Worm (Caenorhabditis elegans) whole organism, young adult: Measurements from ENCODE around the gene unc-9.

Experiments used
- C17E4.6 ChIP-seq: fragments of 200-800 bp; sonication (Bioruptor generic); IDR thresholded peaks from 2 replicates; pipeline ENCODE4 v1.3.6; 2022; ENCODE audit warnings: missing genetic modification reagents, missing genetic modification characterization, missing compliant biosample characterization
- F33H1.4 ChIP-seq: fragments of 200-800 bp; sonication (Bioruptor generic); IDR thresholded peaks from 2 replicates; pipeline ENCODE4 v1.3.6; 2022; ENCODE audit warnings: missing genetic modification reagents, missing genetic modification characterization, missing compliant biosample characterization
- F57A8.1 ChIP-seq: fragments of 200-800 bp; sonication (Bioruptor generic); optimal IDR thresholded peaks from 2 replicates; lab custom pipeline; 2018; ENCODE audit warnings: mild to moderate bottlenecking, missing genetic modification characterization, moderate library complexity, missing compliant biosample characterization
- K11D2.4 ChIP-seq: fragments of 200-800 bp; sonication (Bioruptor generic); IDR thresholded peaks from 2 replicates; pipeline ENCODE4 v1.3.6; 2022; ENCODE audit warnings: missing genetic modification reagents, missing genetic modification characterization, missing compliant biosample characterization
- K12H6.12 ChIP-seq: fragments of 200-800 bp; sonication (Bioruptor generic); optimal IDR thresholded peaks from 2 replicates; lab custom pipeline; 2018; ENCODE audit warnings: mild to moderate bottlenecking, missing genetic modification characterization, missing compliant biosample characterization
- T07F8.4 ChIP-seq: sonication (generic microtip); optimal IDR thresholded peaks from 2 replicates; lab custom pipeline; 2016; ENCODE audit warnings: mild to moderate bottlenecking, missing genetic modification characterization, moderate library complexity, missing compliant biosample characterization
- Y56A3A.18 ChIP-seq: fragments of 200-800 bp; sonication (Bioruptor generic); IDR thresholded peaks from 2 replicates; pipeline ENCODE4 v1.3.6; 2022; ENCODE audit warnings: missing genetic modification reagents, missing genetic modification characterization, missing compliant biosample characterization
- Y67H2A.10 ChIP-seq: fragments of 200-800 bp; sonication (Bioruptor generic); conservative IDR thresholded peaks from 2 replicates; pipeline ENCODE4 v1.3.6; 2022; ENCODE audit warnings: missing genetic modification reagents, missing genetic modification characterization, missing compliant biosample characterization
- ama-1 ChIP-seq, 3 experiments: fragments of 150-350 bp in 1 of 3; sonication (generic microtip) in 2 of 3; optimal IDR thresholded peaks; 2 replicates each; lab custom pipeline; 2014 to 2018; ENCODE audit warnings: missing biosample characterization in 2 of 3, missing genetic modification characterization in 2 of 3, missing genetic modification reagents in 2 of 3
- bed-2 ChIP-seq: fragments of 200-800 bp; sonication (Bioruptor generic); IDR thresholded peaks from 2 replicates; pipeline ENCODE4 v1.3.6; 2022; ENCODE audit warnings: missing genetic modification reagents, missing genetic modification characterization, missing compliant biosample characterization
- cebp-1 ChIP-seq, 2 experiments: fragments of 200-800 bp in 1 of 2; sonication (Bioruptor generic) in 1 of 2; sonication (generic microtip) in 1 of 2; IDR thresholded peaks in 1 of 2; optimal IDR thresholded peaks in 1 of 2; 2 replicates each; pipeline versions ENCODE4 v1.3.6 to Lab custom; 2017 to 2022; ENCODE audit warnings: missing compliant biosample characterization in 2 of 2, missing genetic modification characterization in 2 of 2, mild to moderate bottlenecking in 1 of 2, missing genetic modification reagents in 1 of 2, moderate library complexity in 1 of 2
- cebp-2 ChIP-seq: fragments of 200-800 bp; sonication (Bioruptor generic); IDR thresholded peaks from 2 replicates; pipeline ENCODE4 v1.3.6; 2022; ENCODE audit warnings: missing genetic modification characterization, missing compliant biosample characterization
- ceh-100 ChIP-seq: fragments of 200-800 bp; sonication (Bioruptor generic); IDR thresholded peaks from 2 replicates; pipeline ENCODE4 v1.3.6; 2022; ENCODE audit warnings: missing genetic modification reagents, missing genetic modification characterization, missing compliant biosample characterization
- ceh-79 ChIP-seq: sonication (generic microtip); optimal IDR thresholded peaks from 2 replicates; lab custom pipeline; 2017; ENCODE audit warnings: mild to moderate bottlenecking, missing genetic modification characterization, missing compliant biosample characterization
- ceh-91 ChIP-seq: fragments of 200-800 bp; sonication (Bioruptor generic); IDR thresholded peaks from 2 replicates; pipeline ENCODE4 v1.3.6; 2022; ENCODE audit warnings: missing genetic modification reagents, missing genetic modification characterization, missing compliant biosample characterization
- dpl-1 ChIP-seq: fragments of 150-350 bp; optimal IDR thresholded peaks from 2 replicates; lab custom pipeline; 2014; ENCODE audit warnings: missing biosample characterization, missing genetic modification reagents, missing genetic modification characterization
- egrh-3 ChIP-seq: fragments of 200-800 bp; sonication (Bioruptor generic); IDR thresholded peaks from 2 replicates; pipeline ENCODE4 v1.3.6; 2022; ENCODE audit warnings: missing genetic modification reagents, missing genetic modification characterization, missing compliant biosample characterization
- ekl-4 ChIP-seq: fragments of 200-800 bp; sonication (Bioruptor generic); IDR thresholded peaks from 2 replicates; pipeline ENCODE4 v1.3.6; 2022; ENCODE audit warnings: missing genetic modification reagents, missing genetic modification characterization, missing compliant biosample characterization
- ets-4 ChIP-seq: fragments of 200-800 bp; sonication (Bioruptor generic); optimal IDR thresholded peaks from 2 replicates; lab custom pipeline; 2018; ENCODE audit warnings: mild to moderate bottlenecking, missing genetic modification characterization, missing compliant biosample characterization
- him-1 ChIP-seq: sonication (generic microtip); optimal IDR thresholded peaks from 2 replicates; lab custom pipeline; 2016; ENCODE audit warnings: missing genotype, missing genetic modification reagents, missing genetic modification characterization, missing compliant biosample characterization
- hmg-20 ChIP-seq: fragments of 200-800 bp; sonication (Bioruptor generic); IDR thresholded peaks from 2 replicates; pipeline ENCODE4 v1.3.6; 2022; ENCODE audit warnings: missing genetic modification reagents, missing genetic modification characterization, missing compliant biosample characterization
- let-526 ChIP-seq: fragments of 200-800 bp; sonication (Bioruptor generic); IDR thresholded peaks from 2 replicates; pipeline ENCODE4 v1.3.6; 2022; ENCODE audit warnings: missing genetic modification reagents, missing genetic modification characterization, missing compliant biosample characterization
- let-607 ChIP-seq, 2 experiments: fragments of 200-800 bp in 1 of 2; sonication (Bioruptor generic) in 1 of 2; sonication (generic microtip) in 1 of 2; optimal IDR thresholded peaks; 2 replicates each; lab custom pipeline; 2016 to 2018; ENCODE audit warnings: mild to moderate bottlenecking in 2 of 2, missing compliant biosample characterization in 2 of 2, missing genetic modification characterization in 2 of 2, moderate library complexity in 2 of 2, missing genotype in 1 of 2
- lin-26 ChIP-seq: fragments of 200-800 bp; sonication (Bioruptor generic); IDR thresholded peaks from 2 replicates; pipeline ENCODE4 v1.3.6; 2022; ENCODE audit warnings: missing genetic modification reagents, missing genetic modification characterization, missing compliant biosample characterization
- mcd-1 ChIP-seq: fragments of 200-800 bp; sonication (Bioruptor generic); IDR thresholded peaks from 2 replicates; pipeline ENCODE4 v1.3.6; 2022; ENCODE audit warnings: missing genetic modification reagents, missing genetic modification characterization, missing compliant biosample characterization
- mxl-1 ChIP-seq: sonication (generic microtip); optimal IDR thresholded peaks from 2 replicates; lab custom pipeline; 2016; ENCODE audit warnings: missing genetic modification characterization, missing compliant biosample characterization
- nhr-120 ChIP-seq: fragments of 200-800 bp; sonication (Bioruptor generic); IDR thresholded peaks from 2 replicates; pipeline ENCODE4 v1.3.6; 2022; ENCODE audit warnings: missing genetic modification characterization, missing compliant biosample characterization
- nhr-80 ChIP-seq: sonication (generic microtip); optimal IDR thresholded peaks from 2 replicates; lab custom pipeline; 2016; ENCODE audit warnings: missing genetic modification characterization, missing compliant biosample characterization
- pha-4 ChIP-seq: fragments of 150-350 bp; sonication (generic microtip); optimal IDR thresholded peaks from 2 replicates; lab custom pipeline; 2014; ENCODE audit warnings: missing biosample characterization, missing genetic modification reagents, missing genetic modification characterization
- rec-8 ChIP-seq, 2 experiments: sonication (generic microtip); optimal IDR thresholded peaks; 2 replicates each; lab custom pipeline; 2016; ENCODE audit warnings: mild to moderate bottlenecking in 2 of 2, missing genetic modification characterization in 2 of 2, missing genetic modification reagents in 2 of 2, missing genotype in 2 of 2, missing biosample characterization in 1 of 2, missing compliant biosample characterization in 1 of 2, moderate library complexity in 1 of 2
- sea-2 ChIP-seq: fragments of 200-800 bp; sonication (Bioruptor generic); IDR thresholded peaks from 2 replicates; pipeline ENCODE4 v1.3.6; 2022; ENCODE audit warnings: missing genetic modification characterization, missing compliant biosample characterization
- snpc-4 ChIP-seq, 5 experiments: fragments of 150-350 bp in 1 of 5; sonication (generic microtip) in 4 of 5; optimal IDR thresholded peaks; 2 replicates each; lab custom pipeline; 2014 to 2018; ENCODE audit warnings: missing genetic modification characterization in 5 of 5, missing biosample characterization in 3 of 5, antibody characterized with exemption in 2 of 5, mild to moderate bottlenecking in 2 of 5, missing compliant biosample characterization in 2 of 5, missing genotype in 2 of 5, moderate library complexity in 2 of 5, missing genetic modification reagents in 1 of 5
- sptf-2 ChIP-seq: fragments of 200-800 bp; sonication (Bioruptor generic); optimal IDR thresholded peaks from 2 replicates; lab custom pipeline; 2018; ENCODE audit warnings: mild to moderate bottlenecking, missing genetic modification characterization, missing compliant biosample characterization
- tbp1 ChIP-seq: fragments of 200-800 bp; sonication (Bioruptor generic); optimal IDR thresholded peaks from 2 replicates; lab custom pipeline; 2018; ENCODE audit warnings: mild to moderate bottlenecking, missing genetic modification characterization, missing compliant biosample characterization
- tbx-9 ChIP-seq: sonication (generic microtip); optimal IDR thresholded peaks from 2 replicates; lab custom pipeline; 2016; ENCODE audit warnings: borderline replicate concordance, missing genetic modification characterization, inconsistent platforms, missing compliant biosample characterization
- zfh-2 ChIP-seq: fragments of 200-800 bp; sonication (Bioruptor generic); conservative IDR thresholded peaks from 2 replicates; pipeline ENCODE4 v1.3.6; 2022; ENCODE audit warnings: missing genetic modification reagents, missing genetic modification characterization, missing compliant biosample characterization
- ztf-18 ChIP-seq: sonication (generic microtip); optimal IDR thresholded peaks from 2 replicates; lab custom pipeline; 2016; ENCODE audit warnings: missing genotype, mild to moderate bottlenecking, missing genetic modification characterization, missing compliant biosample characterization
- ztf-26 ChIP-seq: sonication (generic microtip); optimal IDR thresholded peaks from 2 replicates; lab custom pipeline; 2017; ENCODE audit warnings: missing genetic modification characterization, missing compliant biosample characterization
- ztf-28 ChIP-seq: fragments of 200-800 bp; sonication (Bioruptor generic); IDR thresholded peaks from 2 replicates; pipeline ENCODE4 v1.3.6; 2022; ENCODE audit warnings: missing genetic modification reagents, missing genetic modification characterization, missing compliant biosample characterization
- ztf-3 ChIP-seq: fragments of 200-800 bp; sonication (Bioruptor generic); optimal IDR thresholded peaks from 2 replicates; lab custom pipeline; 2018; ENCODE audit warnings: mild to moderate bottlenecking, missing genetic modification characterization, missing compliant biosample characterization

Gene unc-9

DNA sequence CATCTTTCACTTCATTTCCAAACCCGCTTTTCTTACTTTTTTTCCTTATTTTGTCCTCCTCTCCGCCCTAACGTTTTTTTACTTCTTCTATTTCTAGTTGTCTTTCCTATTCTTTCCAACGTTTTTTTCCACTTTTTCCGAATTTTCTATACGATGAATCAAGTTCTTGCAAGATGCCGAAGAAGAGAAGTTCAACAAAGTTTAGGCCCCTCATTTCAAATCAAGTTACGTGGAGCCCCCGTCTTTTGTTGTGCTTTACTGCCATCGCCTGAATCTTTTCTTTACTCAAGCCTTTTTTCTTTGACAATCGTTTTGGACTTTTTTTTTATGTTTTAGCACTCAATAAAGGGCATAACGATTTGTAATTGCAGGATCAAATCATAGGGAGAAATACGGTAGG lies at the start of gene unc-9:
Gene unc-9, plus strand, starts transcription at position 370 of the 400 bp plus-strand sequence.
- TF ChIP-seq F33H1.4 (GFP tag; lab: Robert Waterston, UW) (no peak), let-607 (tag; optimal IDR thresholded peaks at IDR 0.05; lab: Kevin White, UChicago) (no peak), ets-4 (GFP tag; lab: Kevin White, UChicago) (no peak), F57A8.1 (GFP tag; lab: Kevin White, UChicago) (no peak), ztf-26 (tag; lab: Kevin White, UChicago) (no peak), egrh-3 (GFP tag; lab: Robert Waterston, UW) (no peak), him-1 (tag; lab: Kevin White, UChicago) (no peak), ceh-100 (GFP tag; lab: Robert Waterston, UW) (no peak), nhr-120 (GFP tag; lab: Robert Waterston, UW) (no peak), sptf-2 (GFP tag; lab: Kevin White, UChicago) (no peak), ztf-3 (GFP tag; lab: Kevin White, UChicago) (no peak), ama-1 (optimal IDR thresholded peaks at IDR 0.05; lab: Kevin White, UChicago) (no peak), ama-1 (GFP tag; optimal IDR thresholded peaks at IDR 0.05; lab: Kevin White, UChicago) (no peak), mcd-1 (GFP tag; lab: Robert Waterston, UW) (no peak), mxl-1 (tag; lab: Kevin White, UChicago) (no peak)
- TF ChIP-seq, all 124 proteins: peak for 0

ce11 chrX:13154514-13154913 lies 47.1 kb upstream of the unc-9 start:
- no peak for TF ChIP-seq ztf-28 (GFP tag; lab: Robert Waterston, UW)
- no peak for TF ChIP-seq mcd-1 (GFP tag; lab: Robert Waterston, UW)
- peak; percentile 29 for TF ChIP-seq nhr-80
- no peak for TF ChIP-seq ztf-26 (tag; lab: Kevin White, UChicago)
- TF ChIP-seq cebp-2 = no peak
- no peak for TF ChIP-seq rec-8 (tag; optimal IDR thresholded peaks at IDR 0.05; lab: Kevin White, UChicago)
- TF ChIP-seq sea-2 = no peak
- TF ChIP-seq zfh-2 (GFP tag; lab: Robert Waterston, UW) = no peak
- no peak for TF ChIP-seq K11D2.4
- TF ChIP-seq let-526 (GFP tag; lab: Robert Waterston, UW) = 0 out of 2 replicates have a peak, but pooled peaks have one; percentile 56
- no peak for TF ChIP-seq Y56A3A.18 (GFP tag; lab: Robert Waterston, UW)
- no peak for TF ChIP-seq snpc-4 (GFP tag; optimal IDR thresholded peaks at IDR 0.05; lab: Kevin White, UChicago)
- no peak for TF ChIP-seq snpc-4 (tag; optimal IDR thresholded peaks at IDR 0.05; lab: Kevin White, UChicago)
- no peak for TF ChIP-seq ceh-91 (GFP tag; lab: Robert Waterston, UW)
- no peak for TF ChIP-seq hmg-20 (GFP tag; lab: Robert Waterston, UW)
- TF ChIP-seq ekl-4 = no peak
- no peak for TF ChIP-seq cebp-1 (GFP tag; IDR thresholded peaks at IDR 0.05; lab: Robert Waterston, UW)
- peak; percentile 22 for TF ChIP-seq cebp-1 (tag; optimal IDR thresholded peaks at IDR 0.05; lab: Kevin White, UChicago)
- TF ChIP-seq ceh-79 (tag; lab: Kevin White, UChicago) = no peak
- TF ChIP-seq F57A8.1 (GFP tag; lab: Kevin White, UChicago) = no peak
- no peak for TF ChIP-seq Y67H2A.10 (GFP tag; lab: Robert Waterston, UW)
- TF ChIP-seq him-1 (tag; lab: Kevin White, UChicago) = no peak
- TF ChIP-seq C17E4.6 (GFP tag; lab: Robert Waterston, UW) = no peak

DNA sequence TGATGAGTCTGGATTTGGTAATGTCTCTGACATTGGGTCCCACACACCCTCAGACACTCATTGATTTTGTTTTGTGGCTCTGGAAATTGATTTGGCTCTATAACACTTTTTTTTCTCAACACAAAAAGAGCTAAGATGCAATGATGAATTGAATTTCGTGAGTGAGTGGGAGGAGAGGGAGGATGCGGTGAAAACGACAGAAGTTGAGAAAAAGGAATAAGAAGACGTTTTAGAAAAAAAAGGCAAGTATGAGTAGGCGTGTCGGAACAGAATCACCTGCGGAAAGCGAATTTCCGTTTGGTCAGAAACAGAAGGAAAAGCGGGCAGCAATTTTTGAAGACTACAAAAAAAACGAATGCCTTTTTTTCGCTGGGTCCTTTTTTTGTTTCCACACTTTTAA lies 45.8 kb upstream of the unc-9 start:
- no peak for TF ChIP-seq bed-2 (GFP tag; lab: Robert Waterston, UW)
- TF ChIP-seq K12H6.12 (tag; lab: Kevin White, UChicago) = no peak
- TF ChIP-seq mxl-1 (tag; lab: Kevin White, UChicago) = no peak
- TF ChIP-seq lin-26 (GFP tag; lab: Robert Waterston, UW) = no peak
- TF ChIP-seq tbx-9 (tag; lab: Kevin White, UChicago) = no peak
- TF ChIP-seq mcd-1 (GFP tag; lab: Robert Waterston, UW) = no peak
- no peak for TF ChIP-seq pha-4 (tag; lab: Kevin White, UChicago)
- TF ChIP-seq tbp1 (GFP tag; lab: Kevin White, UChicago) = no peak
- TF ChIP-seq dpl-1 = no peak
- no peak for TF ChIP-seq ztf-18 (tag; lab: Kevin White, UChicago)
- no peak for TF ChIP-seq K11D2.4
- no peak for TF ChIP-seq him-1 (tag; lab: Kevin White, UChicago)
- no peak for TF ChIP-seq T07F8.4 (tag; lab: Kevin White, UChicago)
